Fruit fly (Drosophila melanogaster): ENCODE results near the gene CG31199.

- no peak for TF ChIP-seq Max (GFP tag; optimal IDR thresholded peaks at IDR 0.05)
- peak; percentile 63 for TF ChIP-seq CG4617 (GFP tag; optimal IDR thresholded peaks at IDR 0.05; ENCODE audit: borderline replicate concordance)
Measured at dm6 chr3R:20735405-20735804, 8.3 kb downstream of the CG31199 start, which contains the start of gene Cdk2.
